Worm (Caenorhabditis elegans) whole organism, young adult: ENCODE measurements around the gene prx-13.

Experiments
- B0035.1 ChIP-seq: sonication (generic microtip); optimal IDR thresholded peaks from 2 replicates; lab custom pipeline; 2016; ENCODE audit warnings: missing genetic modification characterization, mild to moderate bottlenecking, missing compliant biosample characterization, missing genotype, missing genetic modification reagents
- C17E4.6 ChIP-seq: fragments of 200-800 bp; sonication (Bioruptor generic); IDR thresholded peaks from 2 replicates; pipeline ENCODE4 v1.3.6; 2022; ENCODE audit warnings: missing genetic modification reagents, missing genetic modification characterization, missing compliant biosample characterization
- Y53G8AR.9 ChIP-seq: fragments of 200-800 bp; sonication (Bioruptor generic); conservative IDR thresholded peaks from 2 replicates; pipeline ENCODE4 v1.3.6; 2022; ENCODE audit warnings: missing genetic modification reagents, missing genetic modification characterization, missing compliant biosample characterization
- Y67H2A.10 ChIP-seq: fragments of 200-800 bp; sonication (Bioruptor generic); conservative IDR thresholded peaks from 2 replicates; pipeline ENCODE4 v1.3.6; 2022; ENCODE audit warnings: missing genetic modification reagents, missing genetic modification characterization, missing compliant biosample characterization
- Y95B8A.8 ChIP-seq: fragments of 200-800 bp; sonication (Bioruptor generic); IDR thresholded peaks from 2 replicates; pipeline ENCODE4 v1.3.6; 2022; ENCODE audit warnings: missing genetic modification reagents, missing genetic modification characterization, missing compliant biosample characterization
- akir-1 ChIP-seq: fragments of 200-800 bp; sonication (Bioruptor generic); optimal IDR thresholded peaks from 2 replicates; lab custom pipeline; 2018; ENCODE audit warnings: mild to moderate bottlenecking, missing genetic modification characterization, moderate library complexity, missing compliant biosample characterization
- athp-1 ChIP-seq: sonication (generic microtip); optimal IDR thresholded peaks from 2 replicates; lab custom pipeline; 2017; ENCODE audit warnings: mild to moderate bottlenecking, missing genetic modification characterization, missing compliant biosample characterization
- attf-3 ChIP-seq: fragments of 200-800 bp; sonication (Bioruptor generic); conservative IDR thresholded peaks from 2 replicates; pipeline ENCODE4 v1.3.6; 2022; ENCODE audit warnings: missing genetic modification reagents, missing genetic modification characterization, missing compliant biosample characterization
- attf-5 ChIP-seq: fragments of 200-800 bp; sonication (Bioruptor generic); optimal IDR thresholded peaks from 2 replicates; lab custom pipeline; 2018; ENCODE audit warnings: mild to moderate bottlenecking, missing genetic modification characterization, missing compliant biosample characterization
- attf-6 ChIP-seq: fragments of 200-800 bp; sonication (Bioruptor generic); IDR thresholded peaks from 2 replicates; pipeline ENCODE4 v1.3.6; 2022; ENCODE audit warnings: missing genetic modification reagents, missing genetic modification characterization, missing compliant biosample characterization
- bed-1 ChIP-seq: fragments of 200-800 bp; sonication (Bioruptor generic); IDR thresholded peaks from 2 replicates; pipeline ENCODE4 v1.3.6; 2022; ENCODE audit warnings: missing genetic modification reagents, missing genetic modification characterization, missing compliant biosample characterization
- ccch-3 ChIP-seq: fragments of 200-800 bp; sonication (Bioruptor generic); optimal IDR thresholded peaks from 2 replicates; lab custom pipeline; 2018; ENCODE audit warnings: mild to moderate bottlenecking, missing genetic modification characterization, missing compliant biosample characterization
- cebp-1 ChIP-seq, 2 experiments: fragments of 200-800 bp in 1 of 2; sonication (Bioruptor generic) in 1 of 2; sonication (generic microtip) in 1 of 2; IDR thresholded peaks in 1 of 2; optimal IDR thresholded peaks in 1 of 2; 2 replicates each; pipeline versions ENCODE4 v1.3.6 to Lab custom; 2017 to 2022; ENCODE audit warnings: missing compliant biosample characterization in 2 of 2, missing genetic modification characterization in 2 of 2, mild to moderate bottlenecking in 1 of 2, missing genetic modification reagents in 1 of 2, moderate library complexity in 1 of 2
- ceh-91 ChIP-seq: fragments of 200-800 bp; sonication (Bioruptor generic); IDR thresholded peaks from 2 replicates; pipeline ENCODE4 v1.3.6; 2022; ENCODE audit warnings: missing genetic modification reagents, missing genetic modification characterization, missing compliant biosample characterization
- die-1 ChIP-seq: sonication (generic microtip); optimal IDR thresholded peaks from 2 replicates; lab custom pipeline; 2016; ENCODE audit warnings: missing genotype, mild to moderate bottlenecking, missing genetic modification characterization, missing compliant biosample characterization
- ekl-4 ChIP-seq: fragments of 200-800 bp; sonication (Bioruptor generic); IDR thresholded peaks from 2 replicates; pipeline ENCODE4 v1.3.6; 2022; ENCODE audit warnings: missing genetic modification reagents, missing genetic modification characterization, missing compliant biosample characterization
- hmg-1.2 ChIP-seq: fragments of 200-800 bp; sonication (Bioruptor generic); IDR thresholded peaks from 2 replicates; pipeline ENCODE4 v1.3.6; 2022; ENCODE audit warnings: missing genetic modification reagents, missing genetic modification characterization, missing compliant biosample characterization
- lin-35 ChIP-seq, 3 experiments: fragments of 150-350 bp in 2 of 3; sonication (generic microtip) in 1 of 3; optimal IDR thresholded peaks; 2 replicates each; lab custom pipeline; 2014 to 2018; ENCODE audit warnings: missing biosample characterization in 3 of 3, missing genetic modification characterization in 3 of 3, missing genetic modification reagents in 3 of 3
- lir-1 ChIP-seq: fragments of 200-800 bp; sonication (Bioruptor generic); conservative IDR thresholded peaks from 2 replicates; pipeline ENCODE4 v1.3.6; 2022; ENCODE audit warnings: missing genetic modification reagents, missing genetic modification characterization, missing compliant biosample characterization
- madf-8 ChIP-seq: fragments of 200-800 bp; sonication (Bioruptor generic); conservative IDR thresholded peaks from 2 replicates; pipeline ENCODE4 v1.3.6; 2022; ENCODE audit warnings: missing genetic modification reagents, missing genetic modification characterization, missing compliant biosample characterization
- mel-28 ChIP-seq: sonication (generic microtip); optimal IDR thresholded peaks from 2 replicates; lab custom pipeline; 2016; ENCODE audit warnings: borderline replicate concordance, mild to moderate bottlenecking, missing genetic modification characterization, missing compliant biosample characterization
- mes-4 ChIP-seq: sonication (generic microtip); optimal IDR thresholded peaks from 2 replicates; lab custom pipeline; 2016; ENCODE audit warnings: missing genotype, missing genetic modification characterization, missing compliant biosample characterization
- nfyb-1 ChIP-seq: fragments of 200-800 bp; sonication (Bioruptor generic); IDR thresholded peaks from 2 replicates; pipeline ENCODE4 v1.3.6; 2022; ENCODE audit warnings: missing genetic modification reagents, missing genetic modification characterization, missing compliant biosample characterization
- nhr-80 ChIP-seq: sonication (generic microtip); optimal IDR thresholded peaks from 2 replicates; lab custom pipeline; 2016; ENCODE audit warnings: missing genetic modification characterization, missing compliant biosample characterization
- pbrm-1 ChIP-seq: fragments of 200-800 bp; sonication (Bioruptor generic); IDR thresholded peaks from 2 replicates; pipeline ENCODE4 v1.3.6; 2022; ENCODE audit warnings: missing genetic modification reagents, missing genetic modification characterization, missing compliant biosample characterization
- repo-1 ChIP-seq: sonication (generic microtip); optimal IDR thresholded peaks from 2 replicates; lab custom pipeline; 2017; ENCODE audit warnings: mild to moderate bottlenecking, missing genetic modification characterization, missing compliant biosample characterization
- tbp1 ChIP-seq: fragments of 200-800 bp; sonication (Bioruptor generic); optimal IDR thresholded peaks from 2 replicates; lab custom pipeline; 2018; ENCODE audit warnings: mild to moderate bottlenecking, missing genetic modification characterization, missing compliant biosample characterization
- tbx-9 ChIP-seq: sonication (generic microtip); optimal IDR thresholded peaks from 2 replicates; lab custom pipeline; 2016; ENCODE audit warnings: borderline replicate concordance, missing genetic modification characterization, inconsistent platforms, missing compliant biosample characterization
- unc-130 ChIP-seq: sonication (generic microtip); optimal IDR thresholded peaks from 2 replicates; lab custom pipeline; 2016; ENCODE audit warnings: missing genetic modification reagents, missing genetic modification characterization, missing compliant biosample characterization
- zim-3 ChIP-seq: sonication (generic microtip); optimal IDR thresholded peaks from 2 replicates; lab custom pipeline; 2017; ENCODE audit warnings: mild to moderate bottlenecking, missing genetic modification characterization, moderate library complexity, missing compliant biosample characterization
- ztf-26 ChIP-seq: sonication (generic microtip); optimal IDR thresholded peaks from 2 replicates; lab custom pipeline; 2017; ENCODE audit warnings: missing genetic modification characterization, missing compliant biosample characterization

prx-13 gene

DNA sequence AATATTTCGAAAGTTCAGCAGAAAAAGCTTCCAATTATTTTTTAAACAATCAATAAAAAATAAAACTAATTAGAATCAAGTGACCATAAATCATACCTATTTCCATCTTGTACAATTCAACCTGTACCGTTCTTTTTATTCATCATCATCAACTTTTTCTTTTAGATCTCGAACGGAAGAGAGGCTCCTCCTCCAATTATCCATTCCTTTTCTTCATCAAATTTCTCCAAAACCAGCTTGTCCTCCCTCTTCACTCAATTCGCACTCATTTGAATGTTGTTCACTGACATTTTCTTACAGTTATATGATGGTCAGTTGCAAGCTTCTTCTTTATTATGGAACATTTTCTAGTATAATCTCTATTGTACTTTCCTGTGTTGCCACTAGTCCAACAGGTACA is 10.0 kb upstream of the prx-13 start, which contains the start of gene C30G12.4:
TSS of gene C30G12.4 (plus strand) at position 301 of the 400 bp plus-strand sequence.
- no peak for TF ChIP-seq die-1 (tag; lab: Kevin White, UChicago)
- no peak for TF ChIP-seq athp-1 (tag; lab: Kevin White, UChicago)
- no peak for TF ChIP-seq repo-1 (tag; lab: Kevin White, UChicago)
- no peak for TF ChIP-seq ceh-91 (GFP tag; lab: Robert Waterston, UW)
- no peak for TF ChIP-seq akir-1 (GFP tag; lab: Kevin White, UChicago)
- no peak for TF ChIP-seq mes-4
- no peak for TF ChIP-seq cebp-1 (GFP tag; IDR thresholded peaks at IDR 0.05; lab: Robert Waterston, UW)
- no peak for TF ChIP-seq cebp-1 (tag; optimal IDR thresholded peaks at IDR 0.05; lab: Kevin White, UChicago)
- no peak for TF ChIP-seq ztf-26 (tag; lab: Kevin White, UChicago)
- no peak for TF ChIP-seq attf-5 (GFP tag; lab: Kevin White, UChicago)
- TF ChIP-seq zim-3 (tag; lab: Kevin White, UChicago): no peak
- no peak for TF ChIP-seq Y67H2A.10 (GFP tag; lab: Robert Waterston, UW)
- no peak for TF ChIP-seq ccch-3 (GFP tag; lab: Kevin White, UChicago)
- TF ChIP-seq, all 124 proteins: peak for 0

DNA sequence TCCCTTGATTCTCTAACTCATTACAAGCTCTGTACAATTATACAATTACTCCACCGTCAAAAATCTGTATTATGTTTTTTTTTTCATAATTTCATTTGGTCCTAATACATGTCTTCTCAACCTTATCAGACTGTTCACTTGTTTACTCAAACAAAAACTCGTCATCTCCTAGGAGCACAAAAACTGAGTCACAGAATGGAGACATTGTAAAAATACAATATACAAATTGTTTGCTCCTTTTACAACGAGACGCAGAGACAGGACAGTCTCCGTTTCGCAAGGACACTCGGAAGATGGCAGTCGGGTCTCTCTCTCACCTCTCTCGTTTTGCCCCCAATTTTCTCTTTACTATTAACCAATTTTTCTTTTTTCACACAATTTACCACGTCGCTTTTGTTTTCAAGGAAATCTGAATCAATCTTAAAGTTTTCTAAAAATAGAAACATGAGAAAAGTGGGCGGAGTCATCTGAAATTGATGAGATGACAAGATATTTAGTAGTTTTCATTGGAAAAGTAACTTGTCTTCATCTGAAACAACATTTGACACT is 3.9 kb upstream of the prx-13 start, which contains the start of gene F32A5.8:
TSS of gene F32A5.8 (plus strand) at position 499 of the 549 bp plus-strand sequence.
- TF ChIP-seq lin-35 (GFP tag; optimal IDR thresholded peaks at IDR 0.05; lab: Kevin White, UChicago): no peak
- TF ChIP-seq unc-130 (GFP tag; lab: Kevin White, UChicago): no peak
- peak; percentile 82 for TF ChIP-seq nhr-80 (tag; lab: Kevin White, UChicago)
- TF ChIP-seq nfyb-1 (GFP tag; lab: Robert Waterston, UW): 0 out of 2 replicates have a peak, but pooled peaks have one; percentile 15
- 0 out of 2 replicates have a peak, but pooled peaks have one; percentile 16 for TF ChIP-seq hmg-1.2 (GFP tag; lab: Robert Waterston, UW)
- peak; percentile 29; the same call in 1 of the 2 replicates for TF ChIP-seq pbrm-1 (GFP tag; lab: Robert Waterston, UW)
- peak; percentile 15 for TF ChIP-seq attf-5 (GFP tag; lab: Kevin White, UChicago)
- no peak for TF ChIP-seq B0035.1
- TF ChIP-seq attf-6 (GFP tag; lab: Robert Waterston, UW): no peak
- no peak for TF ChIP-seq lir-1 (GFP tag; lab: Robert Waterston, UW)
- TF ChIP-seq cebp-1 (GFP tag; IDR thresholded peaks at IDR 0.05; lab: Robert Waterston, UW): no peak
- TF ChIP-seq cebp-1 (tag; optimal IDR thresholded peaks at IDR 0.05; lab: Kevin White, UChicago): no peak
- TF ChIP-seq ekl-4 (GFP tag; lab: Robert Waterston, UW): 0 out of 2 replicates have a peak, but pooled peaks have one; percentile 36
- 0 out of 2 replicates have a peak, but pooled peaks have one; percentile 23 for TF ChIP-seq attf-3 (GFP tag; lab: Robert Waterston, UW)

DNA sequence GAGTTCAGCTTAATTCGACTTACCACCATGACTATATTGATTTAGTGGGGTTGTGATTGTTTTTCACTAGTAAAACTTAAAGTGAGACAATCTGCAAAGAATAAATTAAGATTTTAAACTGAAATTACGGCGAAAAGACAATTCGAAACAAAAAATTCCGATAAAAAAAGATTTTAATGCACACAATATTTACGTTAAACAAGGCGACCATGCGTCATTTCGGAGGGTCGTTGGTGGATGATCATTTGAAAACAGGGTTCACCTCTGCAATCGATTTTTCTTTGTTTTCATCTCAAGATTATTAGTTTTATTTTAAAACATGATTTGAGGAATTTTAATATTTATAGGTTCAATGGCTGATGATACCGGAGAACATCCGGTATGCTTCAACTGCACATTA is 1.3 kb upstream of the prx-13 start, which contains the start of gene lsm-4:
TSS of gene lsm-4 (minus strand) at position 91 of the 400 bp plus-strand sequence.
- no peak for TF ChIP-seq mel-28
- peak; percentile 86 for TF ChIP-seq attf-3 (GFP tag; lab: Robert Waterston, UW)

DNA sequence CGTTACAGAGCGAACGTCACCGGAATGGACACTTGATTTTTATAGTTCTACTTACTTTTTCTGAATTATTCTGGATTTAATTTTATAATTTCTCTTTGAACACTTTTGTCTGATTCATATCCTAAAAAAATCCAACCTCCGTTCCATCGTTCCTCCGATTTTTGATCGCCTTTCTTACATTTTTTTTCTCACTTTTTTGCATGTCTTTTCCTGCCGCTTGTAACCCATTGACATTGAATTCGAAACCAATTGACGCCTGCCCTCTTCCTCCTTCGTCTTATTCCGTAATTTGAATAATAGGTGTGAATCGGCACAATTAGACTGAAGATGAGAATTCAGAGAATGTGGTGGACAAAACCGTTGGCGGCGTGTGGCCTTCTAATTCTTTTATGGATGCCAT is 6.2 kb downstream of the prx-13 start, which contains the start of gene skpo-3:
TSS of gene skpo-3 (plus strand) at position 301 of the 400 bp plus-strand sequence.
- TF ChIP-seq tbp1 (GFP tag; lab: Kevin White, UChicago) (no peak), bed-1 (GFP tag; lab: Robert Waterston, UW) (no peak), madf-8 (GFP tag; lab: Robert Waterston, UW) (no peak), Y67H2A.10 (GFP tag; lab: Robert Waterston, UW) (no peak), Y95B8A.8 (GFP tag; lab: Robert Waterston, UW) (no peak), tbx-9 (tag; lab: Kevin White, UChicago) (no peak), hmg-1.2 (GFP tag; lab: Robert Waterston, UW) (no peak), Y53G8AR.9 (GFP tag; lab: Robert Waterston, UW) (no peak), C17E4.6 (GFP tag; lab: Robert Waterston, UW) (no peak)
